Fruit fly (Drosophila melanogaster): Measurements from ENCODE around the gene CG3792.

The CG3792 gene

dm6 chr2L:5000919-5001581 is 23.9 kb downstream of the CG3792 start (continued):
- TF ChIP-seq CG14667 (GFP tag; IDR thresholded peaks at IDR 0.05) (peak; percentile 24; the same call in 1 of the 2 replicates), YL-1 (GFP tag; optimal IDR thresholded peaks at IDR 0.05) (peak; percentile 6), Ravus (GFP tag; IDR thresholded peaks at IDR 0.05) (no peak; the same call in 1 of the 2 replicates), CG15601 (tag; optimal IDR thresholded peaks at IDR 0.05) (no peak), cas (GFP tag; IDR thresholded peaks at IDR 0.05) (no peak), HLH3B (GFP tag; IDR thresholded peaks at IDR 0.05) (no peak), NFAT (GFP tag; IDR thresholded peaks at IDR 0.05) (peak; percentile 35), dm (GFP tag; optimal IDR thresholded peaks at IDR 0.05) (no peak), slp2 (GFP tag; optimal IDR thresholded peaks at IDR 0.05) (no peak), seq (GFP tag; IDR thresholded peaks at IDR 0.05) (no peak), CG6689 (GFP tag; IDR thresholded peaks at IDR 0.05) (peak; percentile 12; the same call in 1 of the 2 replicates), sug (tag; optimal IDR thresholded peaks at IDR 0.05) (peak; percentile 41), hb (GFP tag; IDR thresholded peaks at IDR 0.05; ENCODE audit: partially characterized antibody) (no peak), CG8478 (optimal IDR thresholded peaks at IDR 0.05) (peak; percentile 92), CG2712 (tag; optimal IDR thresholded peaks at IDR 0.05) (no peak), CG17612 (GFP tag; IDR thresholded peaks at IDR 0.05) (peak; percentile 44), Xrp1 (GFP tag; IDR thresholded peaks at IDR 0.05) (peak; percentile 55), ttk (GFP tag; IDR thresholded peaks at IDR 0.05) (no peak; the same call in 1 of the 2 replicates), lab (GFP tag; optimal IDR thresholded peaks at IDR 0.05) (no peak), wor (GFP tag; IDR thresholded peaks at IDR 0.05) (0 out of 2 replicates have a peak, but pooled peaks have one; percentile 12), disco-r (GFP tag; optimal IDR thresholded peaks at IDR 0.05) (no peak), Dek (tag; optimal IDR thresholded peaks at IDR 0.05) (no peak), Trl (optimal IDR thresholded peaks at IDR 0.05) (peak in 1 of 2 experiments; percentile 29), Trl (GFP tag; optimal IDR thresholded peaks at IDR 0.05) (peak; percentile 41), Pdp1 (GFP tag; optimal IDR thresholded peaks at IDR 0.05) (no peak), H2.0 (GFP tag; IDR thresholded peaks at IDR 0.05) (peak; percentile 65; the same call in 1 of the 2 replicates), tio (GFP tag; optimal IDR thresholded peaks at IDR 0.05) (no peak), CG3281 (GFP tag; optimal IDR thresholded peaks at IDR 0.05) (no peak), Ptx1 (GFP tag; IDR thresholded peaks at IDR 0.05) (no peak), ash1 (GFP tag; optimal IDR thresholded peaks at IDR 0.05) (no peak), CG12236 (GFP tag; optimal IDR thresholded peaks at IDR 0.05) (no peak), CG7987 (GFP tag; optimal IDR thresholded peaks at IDR 0.05) (no peak), btn (GFP tag; optimal IDR thresholded peaks at IDR 0.05) (no peak), CG13424 (tag; optimal IDR thresholded peaks at IDR 0.05) (no peak), danr (GFP tag; IDR thresholded peaks at IDR 0.05) (no peak), Blimp-1 (GFP tag; optimal IDR thresholded peaks at IDR 0.05) (peak; percentile 48), Aef1 (GFP tag; IDR thresholded peaks at IDR 0.05) (peak; percentile 28), ftz-f1 (GFP tag; optimal IDR thresholded peaks at IDR 0.05) (peak; percentile 100), CG9727 (GFP tag; optimal IDR thresholded peaks at IDR 0.05) (no peak), Adf1 (GFP tag; IDR thresholded peaks at IDR 0.05) (peak; percentile 52; the same call in 1 of the 2 replicates), Hey (tag; optimal IDR thresholded peaks at IDR 0.05) (no peak), CHES-1-like (GFP tag; optimal IDR thresholded peaks at IDR 0.05) (no peak), CG10274 (GFP tag; optimal IDR thresholded peaks at IDR 0.05) (no peak), gcm2 (GFP tag; optimal IDR thresholded peaks at IDR 0.05) (no peak), CG13123 (GFP tag; optimal IDR thresholded peaks at IDR 0.05) (no peak), usp (GFP tag; optimal IDR thresholded peaks at IDR 0.05) (no peak), Gug (GFP tag; IDR thresholded peaks at IDR 0.05) (peak; percentile 37; the same call in 2 of the 4 replicates), Abd-B (GFP tag; optimal IDR thresholded peaks at IDR 0.05) (peak; percentile 72), z (GFP tag; IDR thresholded peaks at IDR 0.05) (no peak), CG8765 (GFP tag; IDR thresholded peaks at IDR 0.05) (peak; percentile 52; the same call in 1 of the 2 replicates), CG2199 (GFP tag; IDR thresholded peaks at IDR 0.05) (peak; percentile 93), CG18619 (GFP tag; optimal IDR thresholded peaks at IDR 0.05) (no peak)
